Worm (Caenorhabditis elegans) whole organism, L4 larva: Measurements from ENCODE around the gene ace-3.
A peak's percentile ranks its signal among the peaks of the same experiment; 100 is the strongest.

Experiments used
- D1046.2 ChIP-seq: fragments of 200-800 bp; sonication (Bioruptor generic); IDR thresholded peaks from 2 replicates; pipeline ENCODE4 v1.3.6; 2022; ENCODE audit warnings: missing genetic modification characterization, missing compliant biosample characterization
- F10B5.3 ChIP-seq: sonication (generic microtip); optimal IDR thresholded peaks from 2 replicates; lab custom pipeline; 2016; ENCODE audit warnings: mild to moderate bottlenecking, missing genetic modification characterization, missing compliant biosample characterization
- T20F7.1 ChIP-seq: fragments of 200-800 bp; sonication (Bioruptor generic); optimal IDR thresholded peaks from 2 replicates; lab custom pipeline; 2018; ENCODE audit warnings: mild to moderate bottlenecking, missing genetic modification characterization, missing compliant biosample characterization
- T26A8.4 ChIP-seq: fragments of 200-800 bp; sonication (Bioruptor generic); IDR thresholded peaks from 2 replicates; pipeline ENCODE4 v1.3.6; 2022; ENCODE audit warnings: missing genetic modification characterization, missing compliant biosample characterization
- Y105C5A.15 ChIP-seq: fragments of 200-800 bp; sonication (Bioruptor generic); IDR thresholded peaks from 2 replicates; pipeline ENCODE4 v1.3.6; 2022; ENCODE audit warnings: missing genetic modification characterization, missing compliant biosample characterization
- Y5F2A.4 ChIP-seq: fragments of 200-800 bp; sonication (Bioruptor generic); optimal IDR thresholded peaks from 2 replicates; lab custom pipeline; 2018; ENCODE audit warnings: mild to moderate bottlenecking, missing genetic modification characterization, missing compliant biosample characterization
- ZK546.5 ChIP-seq, 2 experiments: sonication (generic microtip); optimal IDR thresholded peaks; 2 replicates each; lab custom pipeline; 2017; ENCODE audit warnings: missing biosample characterization in 2 of 2, missing genetic modification characterization in 2 of 2
- aha-1 ChIP-seq: fragments of 150-350 bp; peaks from one replicate; lab custom pipeline; 2014; ENCODE audit warnings: missing biosample characterization, missing genetic modification characterization
- aly-2 ChIP-seq: sonication (generic microtip); optimal IDR thresholded peaks from 2 replicates; lab custom pipeline; 2018; ENCODE audit warnings: missing biosample characterization, missing genetic modification characterization
- arid-1 ChIP-seq: fragments of 200-800 bp; sonication (Bioruptor generic); conservative IDR thresholded peaks from 2 replicates; pipeline ENCODE4 v1.3.6; 2022; ENCODE audit warnings: missing genetic modification reagents, missing genetic modification characterization, missing compliant biosample characterization
- ceh-28 ChIP-seq: fragments of 150-350 bp; optimal IDR thresholded peaks from 2 replicates; lab custom pipeline; 2014; ENCODE audit warnings: missing biosample characterization, missing genetic modification reagents, missing genetic modification characterization
- ceh-44 ChIP-seq: fragments of 200-800 bp; sonication (Bioruptor generic); IDR thresholded peaks from 2 replicates; pipeline ENCODE4 v1.3.6; 2022; ENCODE audit warnings: missing genetic modification reagents, missing genetic modification characterization, missing compliant biosample characterization
- ceh-62 ChIP-seq: sonication (generic microtip); optimal IDR thresholded peaks from 2 replicates; lab custom pipeline; 2017; ENCODE audit warnings: missing biosample characterization, missing genetic modification characterization
- ceh-82 ChIP-seq: sonication (generic microtip); optimal IDR thresholded peaks from 2 replicates; lab custom pipeline; 2017; ENCODE audit warnings: missing biosample characterization, missing genetic modification characterization
- ces-1 ChIP-seq: fragments of 150-350 bp; sonication (generic microtip); optimal IDR thresholded peaks from 4 replicates; lab custom pipeline; 2014; ENCODE audit warnings: missing biosample characterization, missing genetic modification reagents, missing genetic modification characterization
- daf-12 ChIP-seq: fragments of 150-350 bp; optimal IDR thresholded peaks from 2 replicates; lab custom pipeline; 2014; ENCODE audit warnings: missing biosample characterization, missing genetic modification reagents, missing genetic modification characterization
- daf-8 ChIP-seq: fragments of 200-800 bp; sonication (Bioruptor generic); IDR thresholded peaks from 2 replicates; pipeline ENCODE4 v1.3.6; 2022; ENCODE audit warnings: missing genetic modification characterization, missing compliant biosample characterization
- dmd-6 ChIP-seq: fragments of 200-800 bp; sonication (Bioruptor generic); IDR thresholded peaks from 2 replicates; pipeline ENCODE4 v1.3.6; 2022; ENCODE audit warnings: missing genetic modification reagents, missing genetic modification characterization, missing compliant biosample characterization
- dmd-8 ChIP-seq: fragments of 200-800 bp; sonication (Bioruptor generic); IDR thresholded peaks from 2 replicates; pipeline ENCODE4 v1.3.6; 2022; ENCODE audit warnings: missing genetic modification characterization, missing compliant biosample characterization
- dmd-9 ChIP-seq: fragments of 200-800 bp; sonication (Bioruptor generic); IDR thresholded peaks from 2 replicates; pipeline ENCODE4 v1.3.6; 2022; ENCODE audit warnings: missing genetic modification reagents, missing genetic modification characterization, missing compliant biosample characterization
- dpl-1 ChIP-seq: fragments of 150-350 bp; optimal IDR thresholded peaks from 2 replicates; lab custom pipeline; 2014; ENCODE audit warnings: missing biosample characterization, missing genetic modification reagents, missing genetic modification characterization
- egl-27 ChIP-seq: sonication (generic microtip); optimal IDR thresholded peaks from 3 replicates; lab custom pipeline; 2017; ENCODE audit warnings: missing biosample characterization, missing genetic modification reagents, missing genetic modification characterization
- egl-43 ChIP-seq: fragments of 200-800 bp; sonication (Bioruptor generic); IDR thresholded peaks from 2 replicates; pipeline ENCODE4 v1.3.6; 2022; ENCODE audit warnings: missing genetic modification reagents, missing genetic modification characterization, missing compliant biosample characterization
- fkh-10 ChIP-seq: fragments of 150-350 bp; optimal IDR thresholded peaks from 2 replicates; lab custom pipeline; 2014; ENCODE audit warnings: missing biosample characterization, missing genetic modification reagents, missing genetic modification characterization
- fos-1 ChIP-seq: fragments of 150-350 bp; optimal IDR thresholded peaks from 2 replicates; lab custom pipeline; 2014; ENCODE audit warnings: missing biosample characterization, missing genetic modification characterization
- gei-8 ChIP-seq: fragments of 200-800 bp; sonication (Bioruptor generic); optimal IDR thresholded peaks from 2 replicates; lab custom pipeline; 2018; ENCODE audit warnings: mild to moderate bottlenecking, missing genetic modification characterization, missing compliant biosample characterization
- hif-1 ChIP-seq, 2 experiments: sonication (generic microtip); optimal IDR thresholded peaks; 2 replicates each; lab custom pipeline; 2016 to 2017; ENCODE audit warnings: missing compliant biosample characterization in 2 of 2, missing genetic modification characterization in 2 of 2, missing genetic modification reagents in 2 of 2, missing genotype in 2 of 2, mild to moderate bottlenecking in 1 of 2
- hlh-11 ChIP-seq: fragments of 200-800 bp; sonication (Bioruptor generic); optimal IDR thresholded peaks from 2 replicates; lab custom pipeline; 2018; ENCODE audit warnings: mild to moderate bottlenecking, missing genetic modification characterization, missing compliant biosample characterization
- hlh-30 ChIP-seq: sonication (generic microtip); optimal IDR thresholded peaks from 2 replicates; lab custom pipeline; 2017; ENCODE audit warnings: antibody characterized with exemption, mild to moderate bottlenecking, missing genetic modification characterization, missing compliant biosample characterization; ENCODE audit not compliant: insufficient read depth
- jun-1 ChIP-seq: fragments of 150-350 bp; optimal IDR thresholded peaks from 2 replicates; lab custom pipeline; 2014; ENCODE audit warnings: missing biosample characterization, missing genetic modification reagents, missing genetic modification characterization
- lin-1 ChIP-seq: fragments of 200-800 bp; sonication (Bioruptor generic); IDR thresholded peaks from 2 replicates; pipeline ENCODE4 v1.3.6; 2022; ENCODE audit warnings: missing genetic modification reagents, missing genetic modification characterization, missing compliant biosample characterization
- lin-15B ChIP-seq: fragments of 150-350 bp; sonication (generic microtip); optimal IDR thresholded peaks from 3 replicates; lab custom pipeline; 2014; ENCODE audit warnings: missing biosample characterization, missing genetic modification characterization
- lin-29 ChIP-seq: fragments of 200-800 bp; sonication (Bioruptor generic); IDR thresholded peaks from 2 replicates; pipeline ENCODE4 v1.3.6; 2022; ENCODE audit warnings: missing genetic modification reagents, missing genetic modification characterization, missing compliant biosample characterization
- lin-39 ChIP-seq: fragments of 150-350 bp; optimal IDR thresholded peaks from 2 replicates; lab custom pipeline; 2014; ENCODE audit warnings: missing biosample characterization, missing genetic modification reagents, missing genetic modification characterization
- lir-3 ChIP-seq: sonication (generic microtip); optimal IDR thresholded peaks from 2 replicates; lab custom pipeline; 2016; ENCODE audit warnings: mild to moderate bottlenecking, missing genetic modification characterization, missing compliant biosample characterization
- lsy-2 ChIP-seq, 2 experiments: fragments of 150-350 bp in 1 of 2; sonication (generic microtip) in 1 of 2; optimal IDR thresholded peaks; 2 replicates each; lab custom pipeline; 2014 to 2017; ENCODE audit warnings: missing biosample characterization in 2 of 2, missing genetic modification characterization in 2 of 2
- madf-9 ChIP-seq: fragments of 200-800 bp; sonication (Bioruptor generic); conservative IDR thresholded peaks from 2 replicates; pipeline ENCODE4 v1.3.6; 2022; ENCODE audit warnings: missing genetic modification reagents, missing genetic modification characterization, missing compliant biosample characterization
- mdt-29 ChIP-seq: fragments of 200-800 bp; sonication (Bioruptor generic); IDR thresholded peaks from 2 replicates; pipeline ENCODE4 v1.3.6; 2022; ENCODE audit warnings: missing genetic modification reagents, missing genetic modification characterization, missing compliant biosample characterization
- nhr-10 ChIP-seq: fragments of 150-350 bp; optimal IDR thresholded peaks from 2 replicates; lab custom pipeline; 2014; ENCODE audit warnings: missing biosample characterization, missing genetic modification characterization
- nhr-237 ChIP-seq: sonication (generic microtip); optimal IDR thresholded peaks from 2 replicates; lab custom pipeline; 2017; ENCODE audit warnings: missing biosample characterization, missing genetic modification characterization
- nhr-41 ChIP-seq: fragments of 200-800 bp; sonication (Bioruptor generic); IDR thresholded peaks from 2 replicates; pipeline ENCODE4 v1.3.6; 2022; ENCODE audit warnings: missing genetic modification reagents, missing genetic modification characterization, missing compliant biosample characterization
- nhr-76 ChIP-seq: fragments of 150-350 bp; optimal IDR thresholded peaks from 2 replicates; lab custom pipeline; 2014; ENCODE audit warnings: missing biosample characterization, missing genetic modification characterization
- php-3 ChIP-seq: fragments of 200-800 bp; sonication (Bioruptor generic); IDR thresholded peaks from 2 replicates; pipeline ENCODE4 v1.3.6; 2022; ENCODE audit warnings: missing genetic modification reagents, missing genetic modification characterization, missing compliant biosample characterization
- sdz-12 ChIP-seq: fragments of 200-800 bp; sonication (Bioruptor generic); optimal IDR thresholded peaks from 2 replicates; lab custom pipeline; 2018; ENCODE audit warnings: mild to moderate bottlenecking, missing genetic modification characterization, missing compliant biosample characterization
- snpc-1.2 ChIP-seq: fragments of 200-800 bp; sonication (Bioruptor generic); IDR thresholded peaks from 2 replicates; pipeline ENCODE4 v1.3.6; 2022; ENCODE audit warnings: missing genetic modification reagents, missing genetic modification characterization, missing compliant biosample characterization
- spr-1 ChIP-seq: sonication (generic microtip); optimal IDR thresholded peaks from 2 replicates; lab custom pipeline; 2016; ENCODE audit warnings: mild to moderate bottlenecking, missing genetic modification characterization, missing compliant biosample characterization
- spr-3 ChIP-seq: fragments of 200-800 bp; sonication (Bioruptor generic); optimal IDR thresholded peaks from 2 replicates; lab custom pipeline; 2018; ENCODE audit warnings: mild to moderate bottlenecking, missing genetic modification characterization, missing compliant biosample characterization
- tra-1 ChIP-seq: fragments of 200-800 bp; sonication (Bioruptor generic); IDR thresholded peaks from 2 replicates; pipeline ENCODE4 v1.3.6; 2022; ENCODE audit warnings: missing genetic modification reagents, missing genetic modification characterization, missing compliant biosample characterization
- unc-39 ChIP-seq: sonication (generic microtip); optimal IDR thresholded peaks from 2 replicates; lab custom pipeline; 2017; ENCODE audit warnings: missing biosample characterization, missing genetic modification characterization
- unc-62 ChIP-seq, 3 experiments: fragments of 150-350 bp in 1 of 3; sonication (generic microtip); optimal IDR thresholded peaks in 2 of 3; peaks in 1 of 3; 1 replicate in 1 of 3; 2 replicates in 2 of 3; lab custom pipeline; 2014 to 2017; ENCODE audit warnings: missing biosample characterization in 3 of 3, missing genetic modification characterization in 3 of 3, missing genetic modification reagents in 3 of 3, missing genotype in 1 of 3
- vab-7 ChIP-seq: fragments of 200-800 bp; sonication (Bioruptor generic); IDR thresholded peaks from 2 replicates; pipeline ENCODE4 v1.3.6; 2022; ENCODE audit warnings: missing genetic modification reagents, missing genetic modification characterization, missing compliant biosample characterization
- zip-2 ChIP-seq: fragments of 150-350 bp; optimal IDR thresholded peaks from 2 replicates; lab custom pipeline; 2014; ENCODE audit warnings: missing biosample characterization, missing genetic modification characterization
- ztf-7 ChIP-seq: fragments of 150-350 bp; optimal IDR thresholded peaks from 2 replicates; lab custom pipeline; 2014; ENCODE audit warnings: missing biosample characterization, missing genetic modification characterization

ace-3 gene

ce11 chrII:14249489-14249888 is 44.1 kb downstream of the ace-3 start (continued):
- TF ChIP-seq hlh-30 (tag; lab: Kevin White, UChicago) = peak; percentile 85
- TF ChIP-seq sdz-12 (GFP tag; lab: Kevin White, UChicago) = no peak
- no peak for TF ChIP-seq mdt-29
- no peak for TF ChIP-seq lir-3 (tag; lab: Kevin White, UChicago)
- peak; percentile 51 for TF ChIP-seq dpl-1
- no peak for TF ChIP-seq ceh-82 (tag; lab: Kevin White, UChicago)
- TF ChIP-seq unc-62 (GFP tag; optimal IDR thresholded peaks at IDR 0.05 in 1 of 2; lab: Kevin White, UChicago) = no peak
- TF ChIP-seq unc-62 (tag; optimal IDR thresholded peaks at IDR 0.05; lab: Kevin White, UChicago) = no peak
- TF ChIP-seq dmd-6 = peak; percentile 44
- TF ChIP-seq nhr-76 (tag; lab: Kevin White, UChicago) = no peak
- no peak for TF ChIP-seq F10B5.3 (tag; lab: Kevin White, UChicago)
- no peak for TF ChIP-seq ces-1 (GFP tag; lab: Kevin White, UChicago)
- TF ChIP-seq nhr-10 (tag; lab: Kevin White, UChicago) = no peak
- no peak for TF ChIP-seq lin-29 (GFP tag; lab: Robert Waterston, UW)
- TF ChIP-seq spr-3 (GFP tag; lab: Kevin White, UChicago) = no peak
- TF ChIP-seq ceh-44 (GFP tag; lab: Robert Waterston, UW) = no peak
- TF ChIP-seq T20F7.1 (GFP tag; lab: Kevin White, UChicago) = no peak
- TF ChIP-seq zip-2 (tag; lab: Kevin White, UChicago) = no peak
- no peak for TF ChIP-seq T26A8.4 (GFP tag; lab: Robert Waterston, UW)
- TF ChIP-seq lin-1 (GFP tag; lab: Robert Waterston, UW) = no peak
- TF ChIP-seq ceh-28 (tag; lab: Kevin White, UChicago) = peak; percentile 50
- 0 out of 2 replicates have a peak, but pooled peaks have one; percentile 7 for TF ChIP-seq php-3 (GFP tag; lab: Robert Waterston, UW)
- no peak for TF ChIP-seq nhr-237 (tag; lab: Kevin White, UChicago)
- no peak for TF ChIP-seq gei-8
- no peak for TF ChIP-seq Y5F2A.4 (GFP tag; lab: Kevin White, UChicago)
- TF ChIP-seq aha-1 (tag; lab: Kevin White, UChicago) = peak; percentile 99
- TF ChIP-seq aly-2 (tag; lab: Kevin White, UChicago) = no peak
- no peak for TF ChIP-seq dmd-8 (GFP tag; lab: Robert Waterston, UW)
- peak; percentile 72 for TF ChIP-seq hlh-11 (tag; lab: Kevin White, UChicago)
- no peak for TF ChIP-seq egl-27 (tag; lab: Kevin White, UChicago)
- TF ChIP-seq daf-8 = no peak
- TF ChIP-seq hif-1 (tag; optimal IDR thresholded peaks at IDR 0.05; lab: Kevin White, UChicago) = peak in 1 of 2 experiments; percentile 38
- no peak for TF ChIP-seq ZK546.5 (tag; optimal IDR thresholded peaks at IDR 0.05; lab: Kevin White, UChicago)
- no peak for TF ChIP-seq Y105C5A.15 (GFP tag; lab: Robert Waterston, UW)
- peak; percentile 45; the same call in 1 of the 2 replicates for TF ChIP-seq madf-9 (GFP tag; lab: Robert Waterston, UW)
- no peak for TF ChIP-seq jun-1 (tag; lab: Kevin White, UChicago)
- no peak for TF ChIP-seq nhr-41 (GFP tag; lab: Robert Waterston, UW)
- TF ChIP-seq ceh-62 (tag; lab: Kevin White, UChicago) = no peak
- no peak for TF ChIP-seq unc-39
- TF ChIP-seq daf-12 (tag; lab: Kevin White, UChicago) = no peak
- TF ChIP-seq lsy-2 (tag; optimal IDR thresholded peaks at IDR 0.05; lab: Kevin White, UChicago) = peak; percentile 4 to 54
- no peak for TF ChIP-seq tra-1 (GFP tag; lab: Robert Waterston, UW)
- TF ChIP-seq fkh-10 (GFP tag; lab: Kevin White, UChicago) = no peak
- no peak for TF ChIP-seq fos-1
- TF ChIP-seq egl-43 (GFP tag; lab: Robert Waterston, UW) = no peak
- TF ChIP-seq arid-1 (GFP tag; lab: Robert Waterston, UW) = no peak
- no peak for TF ChIP-seq vab-7
- TF ChIP-seq dmd-9 = no peak
- no peak for TF ChIP-seq lin-39
- no peak for TF ChIP-seq spr-1 (tag; lab: Kevin White, UChicago)
- no peak for TF ChIP-seq lin-15B (tag; lab: Kevin White, UChicago)
- no peak for TF ChIP-seq D1046.2 (GFP tag; lab: Robert Waterston, UW)
- TF ChIP-seq ztf-7 = no peak
- no peak for TF ChIP-seq snpc-1.2 (GFP tag; lab: Robert Waterston, UW)
